Worm (Caenorhabditis elegans) whole organism, L1 larva: ENCODE measurements around the gene act-5.

Experiments
- C16A3.4 ChIP-seq: fragments of 150-350 bp; optimal IDR thresholded peaks from 2 replicates; lab custom pipeline; 2014; ENCODE audit warnings: missing biosample characterization, missing genetic modification characterization
- aha-1 ChIP-seq: fragments of 150-350 bp; optimal IDR thresholded peaks from 2 replicates; lab custom pipeline; 2014; ENCODE audit warnings: missing biosample characterization, missing genetic modification characterization
- alr-1 ChIP-seq: fragments of 200-800 bp; sonication (Bioruptor generic); optimal IDR thresholded peaks from 2 replicates; lab custom pipeline; 2018; ENCODE audit warnings: borderline replicate concordance, mild to moderate bottlenecking, missing genetic modification characterization, missing compliant biosample characterization
- aly-2 ChIP-seq: fragments of 150-350 bp; optimal IDR thresholded peaks from 2 replicates; lab custom pipeline; 2014; ENCODE audit warnings: missing biosample characterization, missing genetic modification characterization
- blmp-1 ChIP-seq: fragments of 150-350 bp; optimal IDR thresholded peaks from 2 replicates; lab custom pipeline; 2014; ENCODE audit warnings: missing biosample characterization, missing genetic modification characterization
- ceh-8 ChIP-seq: fragments of 200-800 bp; sonication (Bioruptor generic); optimal IDR thresholded peaks from 2 replicates; lab custom pipeline; 2018; ENCODE audit warnings: mild to moderate bottlenecking, missing genetic modification characterization, moderate library complexity, missing compliant biosample characterization
- ceh-90 ChIP-seq: sonication (generic microtip); optimal IDR thresholded peaks from 2 replicates; lab custom pipeline; 2016; ENCODE audit warnings: missing genetic modification characterization, missing compliant biosample characterization
- efl-1 ChIP-seq, 4 experiments: fragments of 150-350 bp; optimal IDR thresholded peaks in 3 of 4; peaks in 1 of 4; 1 replicate in 1 of 4; 2 replicates in 3 of 4; lab custom pipeline; 2014; ENCODE audit warnings: missing biosample characterization in 2 of 4, missing genetic modification characterization in 2 of 4, missing genetic modification reagents in 2 of 4
- elt-2 ChIP-seq: sonication (generic microtip); optimal IDR thresholded peaks from 2 replicates; lab custom pipeline; 2016; ENCODE audit warnings: missing genetic modification characterization, mild to moderate bottlenecking, inconsistent platforms, missing compliant biosample characterization, missing genetic modification reagents
- ets-5 ChIP-seq: fragments of 200-800 bp; sonication (Bioruptor generic); IDR thresholded peaks from 2 replicates; pipeline ENCODE4 v1.3.6; 2022; ENCODE audit warnings: missing genetic modification characterization, missing compliant biosample characterization
- fkh-10 ChIP-seq: sonication (generic microtip); optimal IDR thresholded peaks from 2 replicates; lab custom pipeline; 2017; ENCODE audit warnings: missing biosample characterization, missing genetic modification reagents, missing genetic modification characterization
- fkh-8 ChIP-seq: sonication (generic microtip); optimal IDR thresholded peaks from 2 replicates; lab custom pipeline; 2016; ENCODE audit warnings: mild to moderate bottlenecking, missing genetic modification characterization, missing compliant biosample characterization
- fos-1 ChIP-seq: fragments of 150-350 bp; optimal IDR thresholded peaks from 2 replicates; lab custom pipeline; 2014; ENCODE audit warnings: missing biosample characterization, missing genetic modification characterization
- hlh-4 ChIP-seq: sonication (generic microtip); optimal IDR thresholded peaks from 2 replicates; lab custom pipeline; 2016; ENCODE audit warnings: mild to moderate bottlenecking, missing genetic modification characterization, missing compliant biosample characterization
- hpl-2 ChIP-seq: fragments of 150-350 bp; optimal IDR thresholded peaks from 2 replicates; lab custom pipeline; 2014; ENCODE audit warnings: missing biosample characterization, missing genetic modification reagents, missing genetic modification characterization
- irx-1 ChIP-seq: sonication (generic microtip); optimal IDR thresholded peaks from 2 replicates; lab custom pipeline; 2016; ENCODE audit warnings: missing genetic modification characterization, missing compliant biosample characterization
- isw-1 ChIP-seq: fragments of 200-800 bp; sonication (Bioruptor generic); IDR thresholded peaks from 2 replicates; pipeline ENCODE4 v1.3.6; 2022; ENCODE audit warnings: missing genetic modification characterization, missing compliant biosample characterization
- jun-1 ChIP-seq: fragments of 150-350 bp; optimal IDR thresholded peaks from 2 replicates; lab custom pipeline; 2014; ENCODE audit warnings: missing biosample characterization, missing genetic modification reagents, missing genetic modification characterization
- lin-13 ChIP-seq: fragments of 150-350 bp; optimal IDR thresholded peaks from 2 replicates; lab custom pipeline; 2014; ENCODE audit warnings: missing biosample characterization, missing genetic modification reagents, missing genetic modification characterization
- lin-14 ChIP-seq: fragments of 200-800 bp; sonication (Bioruptor generic); optimal IDR thresholded peaks from 2 replicates; lab custom pipeline; 2018; ENCODE audit warnings: mild to moderate bottlenecking, missing genetic modification characterization, moderate library complexity, missing compliant biosample characterization
- lin-35 ChIP-seq, 2 experiments: fragments of 150-350 bp; optimal IDR thresholded peaks; 2 replicates each; lab custom pipeline; 2014; ENCODE audit warnings: missing biosample characterization in 2 of 2, missing genetic modification characterization in 2 of 2, missing genetic modification reagents in 2 of 2
- lir-3 ChIP-seq: sonication (generic microtip); optimal IDR thresholded peaks from 2 replicates; lab custom pipeline; 2016; ENCODE audit warnings: mild to moderate bottlenecking, missing genetic modification characterization, moderate library complexity, missing compliant biosample characterization; ENCODE audit not compliant: poor library complexity
- mdl-1 ChIP-seq, 2 experiments: fragments of 150-350 bp; optimal IDR thresholded peaks; 2 replicates each; lab custom pipeline; 2014 to 2017; ENCODE audit warnings: missing biosample characterization in 2 of 2, missing genetic modification characterization in 2 of 2, inconsistent platforms in 1 of 2
- mef-2 ChIP-seq: fragments of 150-350 bp; optimal IDR thresholded peaks from 2 replicates; lab custom pipeline; 2014; ENCODE audit warnings: missing biosample characterization, missing genetic modification characterization
- nhr-47 ChIP-seq: sonication (generic microtip); optimal IDR thresholded peaks from 2 replicates; lab custom pipeline; 2016; ENCODE audit warnings: mild to moderate bottlenecking, missing genetic modification characterization, moderate library complexity, missing compliant biosample characterization
- nhr-71 ChIP-seq: sonication (generic microtip); optimal IDR thresholded peaks from 2 replicates; lab custom pipeline; 2016; ENCODE audit warnings: mild to moderate bottlenecking, missing genetic modification characterization, moderate library complexity, missing compliant biosample characterization
- nhr-76 ChIP-seq: sonication (generic microtip); optimal IDR thresholded peaks from 2 replicates; lab custom pipeline; 2017; ENCODE audit warnings: missing biosample characterization, missing genetic modification characterization
- nhr-77 ChIP-seq: fragments of 150-350 bp; optimal IDR thresholded peaks from 2 replicates; lab custom pipeline; 2014; ENCODE audit warnings: missing biosample characterization, missing genetic modification characterization
- nhr-84 ChIP-seq: sonication (generic microtip); optimal IDR thresholded peaks from 2 replicates; lab custom pipeline; 2017; ENCODE audit warnings: missing biosample characterization, missing genetic modification characterization
- nhr-85 ChIP-seq: sonication (generic microtip); peaks from one replicate; lab custom pipeline; 2016; ENCODE audit warnings: missing genetic modification characterization, inconsistent platforms, missing compliant biosample characterization
- nhr-90 ChIP-seq: sonication (generic microtip); optimal IDR thresholded peaks from 2 replicates; lab custom pipeline; 2016; ENCODE audit warnings: mild to moderate bottlenecking, missing genetic modification characterization, missing compliant biosample characterization; ENCODE audit not compliant: poor library complexity
- pag-3 ChIP-seq: sonication (generic microtip); optimal IDR thresholded peaks from 2 replicates; lab custom pipeline; 2017; ENCODE audit warnings: missing genetic modification characterization, mild to moderate bottlenecking, missing compliant biosample characterization, antibody characterized with exemption, borderline replicate concordance; ENCODE audit not compliant: insufficient read depth
- pax-3 ChIP-seq: fragments of 200-800 bp; sonication (Bioruptor generic); optimal IDR thresholded peaks from 2 replicates; lab custom pipeline; 2018; ENCODE audit warnings: mild to moderate bottlenecking, missing genetic modification characterization, moderate library complexity, missing compliant biosample characterization
- pqm-1 ChIP-seq: sonication (generic microtip); optimal IDR thresholded peaks from 3 replicates; lab custom pipeline; 2017; ENCODE audit warnings: missing biosample characterization, missing genetic modification characterization
- rnt-1 ChIP-seq: sonication (generic microtip); optimal IDR thresholded peaks from 2 replicates; lab custom pipeline; 2016; ENCODE audit warnings: mild to moderate bottlenecking, missing genetic modification characterization, moderate library complexity, missing compliant biosample characterization
- skn-1 ChIP-seq: fragments of 150-350 bp; optimal IDR thresholded peaks from 2 replicates; lab custom pipeline; 2014; ENCODE audit warnings: missing biosample characterization, missing genetic modification characterization
- swsn-7 ChIP-seq: sonication (generic microtip); optimal IDR thresholded peaks from 2 replicates; lab custom pipeline; 2016; ENCODE audit warnings: missing genetic modification characterization, missing compliant biosample characterization
- tbx-2 ChIP-seq: sonication (generic microtip); optimal IDR thresholded peaks from 2 replicates; lab custom pipeline; 2016; ENCODE audit warnings: missing genetic modification characterization, missing compliant biosample characterization
- tlp-1 ChIP-seq: fragments of 150-350 bp; optimal IDR thresholded peaks from 2 replicates; lab custom pipeline; 2014; ENCODE audit warnings: missing biosample characterization, missing genetic modification characterization
- unc-62 ChIP-seq: fragments of 150-350 bp; optimal IDR thresholded peaks from 2 replicates; lab custom pipeline; 2014; ENCODE audit warnings: missing biosample characterization, missing genetic modification reagents, missing genetic modification characterization
- unc-86 ChIP-seq: sonication (generic microtip); optimal IDR thresholded peaks from 2 replicates; lab custom pipeline; 2016; ENCODE audit warnings: missing genetic modification characterization, missing compliant biosample characterization
- unc-98 ChIP-seq: fragments of 200-800 bp; sonication (Bioruptor generic); IDR thresholded peaks from 2 replicates; pipeline ENCODE4 v1.3.6; 2022; ENCODE audit warnings: missing genetic modification characterization, missing compliant biosample characterization
- xbp-1 ChIP-seq: sonication (generic microtip); optimal IDR thresholded peaks from 2 replicates; lab custom pipeline; 2016; ENCODE audit warnings: missing genetic modification characterization, missing compliant biosample characterization
- zag-1 ChIP-seq: fragments of 150-350 bp; optimal IDR thresholded peaks from 2 replicates; lab custom pipeline; 2014; ENCODE audit warnings: missing biosample characterization, missing genetic modification characterization

The act-5 gene

ce11 chrIII:13606016-13606530 lies at the start of gene act-5:
act-5 (minus strand) TSS chrIII:13606066.
- TF ChIP-seq nhr-47 (tag; lab: Kevin White, UChicago) (no peak), lir-3 (tag; lab: Kevin White, UChicago) (no peak), rnt-1 (no peak), jun-1 (tag; lab: Kevin White, UChicago) (peak; percentile 17), unc-86 (tag; lab: Kevin White, UChicago) (no peak), hpl-2 (GFP tag; lab: Kevin White, UChicago) (no peak), mef-2 (tag; lab: Kevin White, UChicago) (no peak), fos-1 (tag; lab: Kevin White, UChicago) (no peak), hlh-4 (tag; lab: Kevin White, UChicago) (no peak), unc-62 (GFP tag; lab: Kevin White, UChicago) (no peak), tlp-1 (no peak), ets-5 (no peak), nhr-71 (tag; lab: Kevin White, UChicago) (peak; percentile 26), ceh-90 (tag; lab: Kevin White, UChicago) (no peak), lin-13 (GFP tag; lab: Kevin White, UChicago) (no peak), blmp-1 (tag; lab: Kevin White, UChicago) (no peak), tbx-2 (tag; lab: Kevin White, UChicago) (no peak), aly-2 (tag; lab: Kevin White, UChicago) (no peak), pag-3 (no peak), efl-1 (optimal IDR thresholded peaks at IDR 0.05; lab: Kevin White, UChicago) (no peak), efl-1 (GFP tag; optimal IDR thresholded peaks at IDR 0.05 in 1 of 2; lab: Kevin White, UChicago) (peak in 1 of 2 experiments; percentile 76), mdl-1 (tag; optimal IDR thresholded peaks at IDR 0.05; lab: Kevin White, UChicago) (peak in 1 of 2 experiments; percentile 30), skn-1 (tag; lab: Kevin White, UChicago) (no peak), pqm-1 (tag; lab: Kevin White, UChicago) (peak; percentile 79), nhr-85 (peak; percentile 48), lin-14 (GFP tag; lab: Kevin White, UChicago) (peak; percentile 23), nhr-90 (tag; lab: Kevin White, UChicago) (peak; percentile 30), unc-98 (GFP tag; lab: Robert Waterston, UW) (no peak), nhr-77 (tag; lab: Kevin White, UChicago) (no peak), isw-1 (GFP tag; lab: Robert Waterston, UW) (no peak), C16A3.4 (tag; lab: Kevin White, UChicago) (no peak), pax-3 (tag; lab: Kevin White, UChicago) (peak; percentile 3), fkh-10 (no peak), nhr-84 (tag; lab: Kevin White, UChicago) (no peak), irx-1 (tag; lab: Kevin White, UChicago) (no peak), fkh-8 (tag; lab: Kevin White, UChicago) (no peak), nhr-76 (tag; lab: Kevin White, UChicago) (no peak), elt-2 (tag; lab: Kevin White, UChicago) (peak; percentile 91), aha-1 (tag; lab: Kevin White, UChicago) (no peak), xbp-1 (no peak), lin-35 (GFP tag; optimal IDR thresholded peaks at IDR 0.05; lab: Kevin White, UChicago) (peak in 1 of 2 experiments; percentile 71), ceh-8 (GFP tag; lab: Kevin White, UChicago) (no peak)

DNA sequence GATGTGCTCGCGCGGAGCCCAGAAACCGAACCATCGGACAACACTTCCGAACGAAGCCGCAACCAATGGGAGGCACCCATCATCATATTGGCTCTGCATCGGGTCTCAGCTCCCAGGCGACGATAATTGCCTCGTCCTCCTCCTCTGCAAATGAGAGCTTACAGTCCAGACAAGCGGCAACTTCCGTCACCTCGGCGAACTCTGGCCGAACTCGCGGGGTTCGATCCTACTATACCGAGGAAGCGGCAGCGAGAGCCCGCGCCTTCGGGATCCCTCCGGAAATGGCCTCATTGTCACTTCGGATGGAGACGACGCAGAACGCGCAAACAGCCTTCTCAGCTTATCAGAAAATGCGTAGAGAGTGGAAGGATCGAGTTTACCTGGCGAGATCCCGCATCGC lies 49.1 kb upstream of the act-5 start:
- TF ChIP-seq zag-1 (tag; lab: Kevin White, UChicago) (no peak), nhr-71 (tag; lab: Kevin White, UChicago) (no peak), swsn-7 (tag; lab: Kevin White, UChicago) (no peak), alr-1 (tag; lab: Kevin White, UChicago) (no peak), fos-1 (tag; lab: Kevin White, UChicago) (no peak)
